Fruit fly (Drosophila melanogaster) Kc167 (cell line): ENCODE data around the gene Hf.

Experiments used
- Myc ChIP-seq: fragments of >200 bp; optimal IDR thresholded peaks from 2 replicates; lab custom pipeline; 2017; ENCODE audit warnings: missing external identifiers
- Sin3A ChIP-seq: fragments of >200 bp; optimal IDR thresholded peaks from 2 replicates; lab custom pipeline; 2018; ENCODE audit warnings: missing external identifiers
- psq ChIP-seq: fragments of >200 bp; optimal IDR thresholded peaks from 2 replicates; lab custom pipeline; 2017; ENCODE audit warnings: missing external identifiers

- no peak for TF ChIP-seq Myc (lab: Kevin White, UChicago)
- no peak for TF ChIP-seq psq (lab: Kevin White, UChicago)
- no peak for TF ChIP-seq Sin3A (lab: Kevin White, UChicago)
Observed at dm6 chr2L:19942510-19942909, 25.0 kb downstream of the Hf start.
